Worm (Caenorhabditis elegans): Measurements from ENCODE around the gene F20D6.12.

The F20D6.12 gene

ce11 chrV:8219550-8219949, 29.6 kb upstream of the F20D6.12 start:
- TF ChIP-seq flt-1 (GFP tag; IDR thresholded peaks at IDR 0.05) = no peak
- TF ChIP-seq ama-1 (optimal IDR thresholded peaks at IDR 0.05) = no peak
- no peak for TF ChIP-seq tra-4 (tag; optimal IDR thresholded peaks at IDR 0.05)
- TF ChIP-seq ets-7 (tag; optimal IDR thresholded peaks at IDR 0.05) = no peak
- no peak for TF ChIP-seq pes-1 (GFP tag; IDR thresholded peaks at IDR 0.05)
- TF ChIP-seq ceh-36 (tag; optimal IDR thresholded peaks at IDR 0.05) = no peak
- TF ChIP-seq hmg-4 (GFP tag; optimal IDR thresholded peaks at IDR 0.05) = no peak

DNA sequence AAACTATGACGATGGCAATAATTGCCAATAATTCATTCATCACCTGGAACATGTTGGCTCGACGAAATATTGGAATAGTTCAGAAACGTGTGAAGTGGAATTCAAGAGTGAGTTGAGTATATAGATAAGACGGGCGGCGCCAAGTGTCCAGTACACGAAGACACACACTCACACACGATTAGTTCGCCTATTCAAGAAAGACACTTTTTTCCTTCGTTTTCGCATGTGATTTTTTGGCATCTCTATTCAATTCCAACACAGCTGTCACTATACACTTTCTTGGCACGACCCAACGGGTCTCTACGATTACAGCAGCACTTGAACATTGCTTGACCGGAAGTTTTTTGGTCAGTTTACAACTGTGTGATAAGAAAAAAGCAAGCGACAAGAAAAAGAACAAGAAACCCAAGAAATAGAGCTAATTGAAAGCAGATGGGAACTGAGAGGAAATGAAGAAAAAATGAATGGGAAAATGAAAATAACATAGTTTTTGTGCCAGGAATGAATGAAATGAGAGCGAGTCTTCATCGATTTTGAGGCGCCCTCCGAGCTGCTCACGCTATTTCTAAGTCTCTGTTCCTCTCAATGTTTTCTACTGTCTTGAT, 27.8 kb upstream of the F20D6.12 start, which contains the start of gene K07C11.8:
Gene K07C11.8 (minus strand): TSS at position 224 of the 605 bp plus-strand sequence.
- TF ChIP-seq B0310.2 (tag; optimal IDR thresholded peaks at IDR 0.05) = no peak

DNA sequence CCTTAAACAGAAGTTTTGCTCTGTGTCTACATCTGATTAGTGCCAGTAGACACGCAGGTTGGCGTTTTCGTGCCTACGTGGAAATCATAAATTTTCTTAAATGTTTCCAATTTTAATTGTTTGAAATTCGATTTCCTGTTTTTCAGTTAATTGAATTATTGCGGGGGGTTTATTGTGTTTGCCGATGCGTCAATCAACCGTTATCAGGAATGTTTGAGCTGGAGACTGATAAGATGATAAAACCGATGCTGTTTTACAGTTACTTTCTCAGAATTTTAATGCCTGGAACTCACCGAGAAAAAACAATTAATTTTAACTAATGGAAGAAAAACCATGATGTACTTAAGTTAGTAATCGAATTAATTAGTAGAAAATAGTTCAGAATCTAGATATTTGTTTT, 27.2 kb upstream of the F20D6.12 start:
- TF ChIP-seq ceh-13 (GFP tag; optimal IDR thresholded peaks at IDR 0.05) (no peak), B0310.2 (tag; optimal IDR thresholded peaks at IDR 0.05) (no peak), ceh-36 (tag; optimal IDR thresholded peaks at IDR 0.05) (no peak)

DNA sequence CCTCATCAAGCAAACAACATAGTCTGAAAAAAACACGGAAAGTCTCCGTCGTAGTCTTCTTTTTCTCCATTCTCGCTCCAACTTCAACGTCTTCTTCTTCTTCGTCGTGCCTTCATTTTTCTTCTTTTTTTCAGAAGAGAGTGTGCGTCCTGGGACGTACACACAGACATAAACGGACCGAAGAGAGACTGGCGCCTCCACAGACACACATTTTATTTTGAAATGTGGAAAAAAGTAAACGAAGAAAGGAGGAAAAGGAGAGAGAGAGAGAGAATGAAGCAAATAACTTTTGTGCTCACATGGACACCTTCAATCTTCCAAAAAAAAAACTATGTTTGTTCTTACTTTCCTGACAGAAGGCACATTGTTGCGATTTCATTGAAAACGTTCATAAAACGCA, 25.2 kb upstream of the F20D6.12 start:
- TF ChIP-seq ceh-13 (GFP tag; optimal IDR thresholded peaks at IDR 0.05) = no peak
- no peak for TF ChIP-seq hnd-1 (tag; optimal IDR thresholded peaks at IDR 0.05)
- TF ChIP-seq F13C5.2 (tag; optimal IDR thresholded peaks at IDR 0.05) = no peak
- no peak for TF ChIP-seq flt-1 (GFP tag; IDR thresholded peaks at IDR 0.05)
- no peak for TF ChIP-seq hmg-4 (GFP tag; optimal IDR thresholded peaks at IDR 0.05)
- no peak for TF ChIP-seq tbx-11 (GFP tag; IDR thresholded peaks at IDR 0.05)
- TF ChIP-seq ceh-36 (tag; optimal IDR thresholded peaks at IDR 0.05) = no peak

ce11 chrV:8213868-8214267, 24.0 kb upstream of the F20D6.12 start, which contains the start of gene K07C11.7:
Gene K07C11.7 (minus strand): TSS chrV:8213968.
- TF ChIP-seq tbx-37 (GFP tag; conservative IDR thresholded peaks at IDR 0.05) (no peak), tra-4 (tag; optimal IDR thresholded peaks at IDR 0.05) (no peak), ceh-13 (GFP tag; optimal IDR thresholded peaks at IDR 0.05) (no peak), ama-1 (optimal IDR thresholded peaks at IDR 0.05) (no peak)

DNA sequence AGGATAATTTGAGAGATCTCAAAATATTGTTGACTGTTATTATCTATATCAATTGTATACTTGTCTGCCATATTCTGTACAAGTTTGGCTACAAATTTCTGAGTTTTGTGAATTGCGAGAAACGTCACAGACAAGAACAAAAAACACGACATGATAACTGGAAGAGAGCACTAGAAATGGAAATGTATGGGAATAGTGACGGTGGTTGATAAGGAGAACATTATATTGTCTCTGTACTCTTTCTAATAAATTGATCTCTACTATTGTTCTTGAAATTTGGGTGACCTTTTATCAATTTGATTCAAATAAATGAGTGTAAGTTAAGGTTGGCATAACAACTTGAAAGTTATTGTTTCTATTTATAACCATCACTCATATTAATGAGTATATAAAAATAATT, 22.9 kb upstream of the F20D6.12 start:
- no peak for TF ChIP-seq ceh-36 (tag; optimal IDR thresholded peaks at IDR 0.05)

DNA sequence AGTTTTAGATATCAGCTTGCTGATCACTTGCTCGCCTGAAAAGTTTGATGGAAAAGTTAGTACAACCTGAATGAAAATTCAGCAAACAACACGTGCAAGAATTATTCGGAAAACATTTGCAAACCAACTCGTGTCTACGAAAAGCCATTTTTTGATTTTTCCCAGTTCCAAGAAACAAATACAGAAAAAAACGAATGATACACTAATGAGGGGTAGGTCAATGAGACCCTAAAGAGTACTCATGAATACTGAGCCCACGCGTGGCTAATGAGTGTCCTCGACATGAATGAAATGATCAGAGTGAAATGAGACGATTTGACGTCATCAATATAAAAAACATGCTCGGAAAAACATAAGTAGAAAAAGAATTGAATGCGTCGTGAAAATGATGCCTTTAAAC, 22.1 kb upstream of the F20D6.12 start:
- TF ChIP-seq B0310.2 (tag; optimal IDR thresholded peaks at IDR 0.05) (no peak), hmbx-1 (tag; optimal IDR thresholded peaks at IDR 0.05) (no peak), tra-4 (tag; optimal IDR thresholded peaks at IDR 0.05) (no peak)

DNA sequence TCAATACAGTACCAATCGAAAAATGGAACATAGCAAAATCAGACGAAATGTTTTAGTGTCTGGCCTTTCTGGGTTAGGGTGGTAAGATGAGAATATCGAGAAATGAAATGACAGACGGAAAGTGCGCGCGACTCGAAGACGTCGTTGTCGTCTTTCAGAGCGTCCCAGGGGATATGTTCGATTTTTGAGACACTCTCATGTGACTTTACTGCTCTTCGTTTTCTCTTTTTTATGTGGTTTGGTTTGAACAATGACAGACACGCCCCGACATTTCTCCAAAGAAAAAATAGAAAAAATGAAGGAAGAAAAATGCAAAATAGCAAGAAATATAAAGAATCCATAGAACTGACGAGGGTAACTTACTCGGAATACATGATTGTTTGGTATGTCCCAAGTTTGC, 20.6 kb upstream of the F20D6.12 start:
- no peak for TF ChIP-seq sea-1 (GFP tag; conservative IDR thresholded peaks at IDR 0.05)
- TF ChIP-seq ets-7 (tag; optimal IDR thresholded peaks at IDR 0.05) = no peak
- TF ChIP-seq flt-1 (GFP tag; IDR thresholded peaks at IDR 0.05) = no peak
- TF ChIP-seq hmbx-1 (tag; optimal IDR thresholded peaks at IDR 0.05) = no peak
- TF ChIP-seq ama-1 (optimal IDR thresholded peaks at IDR 0.05) = no peak
- no peak for TF ChIP-seq tra-4 (tag; optimal IDR thresholded peaks at IDR 0.05)
- TF ChIP-seq hnd-1 (tag; optimal IDR thresholded peaks at IDR 0.05) = no peak
- TF ChIP-seq scrt-1 (GFP tag; IDR thresholded peaks at IDR 0.05) = no peak
- no peak for TF ChIP-seq B0310.2 (tag; optimal IDR thresholded peaks at IDR 0.05)
- no peak for TF ChIP-seq hmg-4 (GFP tag; optimal IDR thresholded peaks at IDR 0.05)
- TF ChIP-seq tbx-37 (GFP tag; conservative IDR thresholded peaks at IDR 0.05) = no peak
- TF ChIP-seq pes-1 (GFP tag; IDR thresholded peaks at IDR 0.05) = no peak
- no peak for TF ChIP-seq ceh-13 (GFP tag; optimal IDR thresholded peaks at IDR 0.05)

- TF ChIP-seq scrt-1 (GFP tag; IDR thresholded peaks at IDR 0.05) (no peak), pes-1 (GFP tag; IDR thresholded peaks at IDR 0.05) (no peak), ama-1 (optimal IDR thresholded peaks at IDR 0.05) (no peak), sea-1 (GFP tag; conservative IDR thresholded peaks at IDR 0.05) (no peak), hnd-1 (tag; optimal IDR thresholded peaks at IDR 0.05) (no peak), ceh-36 (tag; optimal IDR thresholded peaks at IDR 0.05) (no peak), hmbx-1 (tag; optimal IDR thresholded peaks at IDR 0.05) (no peak), tbx-37 (GFP tag; conservative IDR thresholded peaks at IDR 0.05) (no peak), hmg-4 (GFP tag; optimal IDR thresholded peaks at IDR 0.05) (no peak), aly-1 (tag; optimal IDR thresholded peaks at IDR 0.05) (no peak)
Observed at ce11 chrV:8206931-8207330, 17.0 kb upstream of the F20D6.12 start, which contains the start of gene timp-1. Gene timp-1 (plus strand): TSS chrV:8207235.

DNA sequence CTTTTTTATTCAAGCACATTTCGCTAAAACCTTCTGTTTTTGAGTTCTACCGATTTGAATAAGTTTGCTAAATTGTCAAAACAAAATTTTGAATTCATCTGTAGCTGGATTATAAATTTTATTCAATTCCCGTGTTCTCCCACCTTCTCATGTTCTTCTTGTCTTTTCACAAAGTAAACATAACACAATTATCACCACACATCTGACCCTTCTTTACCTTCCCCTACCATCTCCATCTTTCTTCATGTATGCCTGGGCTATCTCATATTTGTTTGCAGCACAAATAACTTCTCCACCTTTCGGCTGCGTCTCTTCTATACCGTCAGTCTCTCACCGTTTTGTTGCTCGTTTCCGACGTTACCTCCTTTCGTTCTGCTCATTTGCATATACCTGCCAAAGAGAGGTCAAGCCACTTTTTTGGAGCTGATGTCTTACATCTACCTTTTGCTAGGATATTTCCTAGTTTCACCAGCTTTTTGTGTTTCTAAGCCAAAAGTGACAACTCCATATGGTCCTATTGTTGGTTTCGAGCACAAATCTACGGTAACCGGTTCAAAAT, 13.2 kb upstream of the F20D6.12 start, which contains the start of gene cest-17:
Gene cest-17 (plus strand): TSS at position 248 of the 559 bp plus-strand sequence.
- TF ChIP-seq hnd-1 (tag; optimal IDR thresholded peaks at IDR 0.05) = no peak
